Fruit fly (Drosophila melanogaster) Kc167 (cell line): Measurements from ENCODE around the gene Rok.

ENCODE experiments used
- Myc ChIP-seq: fragments of >200 bp; optimal IDR thresholded peaks from 2 replicates; lab custom pipeline; 2017; ENCODE audit warnings: missing external identifiers
- Sin3A ChIP-seq: fragments of >200 bp; optimal IDR thresholded peaks from 2 replicates; lab custom pipeline; 2018; ENCODE audit warnings: missing external identifiers
- h ChIP-seq: fragments of >200 bp; optimal IDR thresholded peaks from 3 replicates; lab custom pipeline; 2018; ENCODE audit warnings: missing external identifiers
- insv ChIP-seq: fragments of >200 bp; optimal IDR thresholded peaks from 3 replicates; lab custom pipeline; 2018; ENCODE audit warnings: missing external identifiers
- psq ChIP-seq: fragments of >200 bp; optimal IDR thresholded peaks from 2 replicates; lab custom pipeline; 2017; ENCODE audit warnings: missing external identifiers
- ttk ChIP-seq: sonication (Bioruptor generic); optimal IDR thresholded peaks from 2 replicates; lab custom pipeline; 2017; ENCODE audit warnings: missing external identifiers

The Rok gene

dm6 chrX:16660632-16661031 is 23.4 kb upstream of the Rok start:
- no peak for TF ChIP-seq Sin3A (lab: Kevin White, UChicago)
- TF ChIP-seq Myc (lab: Kevin White, UChicago), result no peak
- no peak for TF ChIP-seq h
- no peak for TF ChIP-seq insv
- TF ChIP-seq psq (lab: Kevin White, UChicago), result no peak
- TF ChIP-seq ttk (lab: Kevin White, UChicago), result no peak

dm6 chrX:16655724-16656235 is 18.6 kb upstream of the Rok start:
- no peak for TF ChIP-seq Sin3A (lab: Kevin White, UChicago)
- TF ChIP-seq ttk (lab: Kevin White, UChicago), result no peak
- no peak for TF ChIP-seq h
- TF ChIP-seq Myc (lab: Kevin White, UChicago), result no peak
- no peak for TF ChIP-seq psq (lab: Kevin White, UChicago)
- TF ChIP-seq insv, result no peak

DNA sequence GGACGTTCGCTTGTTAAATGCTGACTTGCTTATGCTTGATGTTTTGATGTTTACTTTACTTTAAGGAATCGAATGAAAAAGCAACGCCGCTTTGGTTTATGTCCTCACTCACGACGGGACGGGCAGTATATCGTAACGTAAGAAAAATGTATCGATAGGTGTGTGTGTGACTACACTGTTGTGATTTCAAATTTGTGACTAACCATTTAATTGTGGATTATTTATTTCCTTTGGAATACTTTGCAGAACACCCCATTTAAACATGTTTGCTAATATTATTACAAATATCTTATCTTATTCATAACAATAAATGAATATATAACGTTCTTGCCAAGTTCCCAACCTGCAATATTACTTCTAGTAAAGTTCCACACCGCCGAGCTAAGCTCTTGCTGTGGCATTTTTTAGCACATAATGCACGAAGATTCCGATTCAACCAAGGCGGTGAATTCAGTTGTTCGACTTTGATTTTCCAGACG is 17.8 kb upstream of the Rok start, which contains the start of the genes Nemp and r:
TSS of gene Nemp (minus strand) at position 85 of the 479 bp plus-strand sequence.
TSS of gene r (plus strand) at position 429 of the 479 bp plus-strand sequence.
- TF ChIP-seq insv, result no peak
- no peak for TF ChIP-seq Sin3A (lab: Kevin White, UChicago)
- no peak for TF ChIP-seq Myc (lab: Kevin White, UChicago)
- TF ChIP-seq psq (lab: Kevin White, UChicago), result no peak
- TF ChIP-seq h, result no peak
- no peak for TF ChIP-seq ttk (lab: Kevin White, UChicago)

dm6 chrX:16651625-16652024 is 14.4 kb upstream of the Rok start:
- no peak for TF ChIP-seq insv
- TF ChIP-seq Sin3A (lab: Kevin White, UChicago), result no peak
- TF ChIP-seq h, result no peak
- no peak for TF ChIP-seq Myc (lab: Kevin White, UChicago)

DNA sequence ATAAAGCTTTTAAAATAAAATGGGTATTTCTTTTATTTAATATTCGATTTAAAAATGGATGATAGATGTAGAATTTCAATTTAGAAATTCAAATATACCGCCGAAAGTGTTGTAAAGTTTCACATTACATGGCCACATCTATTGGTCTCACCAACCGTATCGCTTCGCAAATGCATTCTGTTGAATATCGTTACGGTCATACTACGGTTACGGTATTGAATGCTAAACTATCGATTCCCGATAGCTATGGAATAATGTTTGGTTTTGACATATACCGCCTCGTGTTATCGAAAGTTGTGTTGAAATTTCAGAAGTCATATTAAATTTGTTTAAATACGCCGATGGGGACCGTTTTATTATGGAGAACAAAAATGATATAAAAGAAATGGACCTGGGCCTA is 13.9 kb upstream of the Rok start, which contains the start of the genes CG32573 and CG42512:
TSS of gene CG32573 (plus strand) at position 279 of the 400 bp plus-strand sequence.
TSS of gene CG42512 (plus strand) at position 279 of the 400 bp plus-strand sequence.
- TF ChIP-seq insv, result no peak
- no peak for TF ChIP-seq Myc (lab: Kevin White, UChicago)
- no peak for TF ChIP-seq psq (lab: Kevin White, UChicago)

- TF ChIP-seq ttk (lab: Kevin White, UChicago) (no peak), psq (lab: Kevin White, UChicago) (no peak), h (no peak), Sin3A (lab: Kevin White, UChicago) (no peak), Myc (lab: Kevin White, UChicago) (no peak), insv (no peak)
Observed at dm6 chrX:16650078-16651063, 13.2 kb upstream of the Rok start.

- TF ChIP-seq h (no peak), Myc (lab: Kevin White, UChicago) (no peak), psq (lab: Kevin White, UChicago) (no peak), insv (no peak)
Observed at dm6 chrX:16648435-16648781, 11.2 kb upstream of the Rok start.

- no peak for TF ChIP-seq Myc (lab: Kevin White, UChicago)
- TF ChIP-seq Sin3A (lab: Kevin White, UChicago), result no peak
- no peak for TF ChIP-seq ttk (lab: Kevin White, UChicago)
- TF ChIP-seq insv, result no peak
- TF ChIP-seq h, result no peak
- TF ChIP-seq psq (lab: Kevin White, UChicago), result no peak
Observed at dm6 chrX:16647737-16648434, 10.7 kb upstream of the Rok start.

DNA sequence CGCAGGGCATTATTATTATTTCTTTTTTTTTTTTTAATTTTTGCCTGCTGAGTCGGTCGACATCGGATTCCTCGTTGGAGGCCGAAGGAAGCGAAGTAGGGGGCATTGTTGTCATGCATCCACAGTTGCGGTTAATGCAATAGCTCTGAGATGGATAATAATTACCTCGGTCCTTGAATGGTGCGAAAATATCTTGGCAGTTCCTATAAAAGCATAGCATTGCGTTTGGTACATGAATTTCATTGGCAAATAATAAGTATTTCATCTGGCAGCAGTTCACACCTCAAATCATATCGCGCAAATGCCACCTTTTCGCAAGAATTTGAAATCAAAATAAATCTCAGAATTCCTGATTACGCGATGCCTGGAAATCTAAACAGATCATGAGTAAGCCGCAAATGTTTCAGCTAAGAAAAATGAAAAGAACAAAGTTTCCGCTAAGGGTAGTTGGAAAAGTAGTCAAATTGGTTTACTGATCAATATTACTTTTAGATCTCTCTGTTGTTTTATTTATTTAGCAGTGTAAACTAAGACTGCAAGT is 9.9 kb upstream of the Rok start:
- TF ChIP-seq insv (no peak), h (no peak), Sin3A (lab: Kevin White, UChicago) (no peak), ttk (lab: Kevin White, UChicago) (no peak), Myc (lab: Kevin White, UChicago) (no peak), psq (lab: Kevin White, UChicago) (no peak)

dm6 chrX:16645472-16645871 is 8.3 kb upstream of the Rok start:
- TF ChIP-seq Myc (lab: Kevin White, UChicago) (no peak), h (no peak), psq (lab: Kevin White, UChicago) (no peak), insv (no peak), ttk (lab: Kevin White, UChicago) (no peak), Sin3A (lab: Kevin White, UChicago) (no peak)

DNA sequence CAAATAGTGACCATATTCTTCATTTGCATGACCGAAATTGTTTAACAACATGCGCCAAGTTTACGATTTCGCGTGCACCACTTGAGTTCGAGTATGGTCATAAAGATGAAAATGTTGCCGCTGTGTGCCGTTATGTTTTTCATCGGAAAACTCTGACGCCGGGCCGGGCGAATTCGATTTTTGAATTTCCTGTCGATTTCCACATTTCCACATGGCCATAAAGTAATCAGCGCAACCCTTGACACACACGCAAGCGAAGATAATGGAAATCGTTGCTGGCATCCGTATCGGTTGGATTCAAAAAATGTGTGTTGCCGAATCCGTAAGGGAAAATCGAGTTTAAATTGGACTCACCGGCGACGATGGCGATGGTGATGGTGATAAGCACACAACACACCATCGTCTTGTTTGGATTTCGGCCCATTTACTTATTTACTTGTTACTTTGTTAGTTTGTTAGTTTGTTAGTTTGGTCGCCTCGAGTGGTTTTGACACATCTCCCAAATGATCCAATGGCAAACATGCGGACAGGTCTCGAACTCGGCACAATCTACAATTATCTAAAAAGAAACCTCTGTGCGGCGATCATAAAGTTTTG is 7.4 kb upstream of the Rok start:
- TF ChIP-seq Sin3A (lab: Kevin White, UChicago), result no peak
- no peak for TF ChIP-seq psq (lab: Kevin White, UChicago)
- no peak for TF ChIP-seq ttk (lab: Kevin White, UChicago)
- no peak for TF ChIP-seq insv
